Fruit fly (Drosophila melanogaster) whole organism, embryonic: ENCODE data around the gene CG32170.

Source experiments
- CG10209 ChIP-seq: fragments of 200-800 bp; sonication (Bioruptor generic); optimal IDR thresholded peaks from 3 replicates; lab custom pipeline; 2017; ENCODE audit warnings: missing biosample characterization, mild to moderate bottlenecking, missing genetic modification characterization, missing genetic modification reagents
- CG10979 ChIP-seq: fragments of 200-800 bp; sonication (Bioruptor generic); optimal IDR thresholded peaks from 2 replicates; lab custom pipeline; 2018; ENCODE audit warnings: missing biosample characterization, mild to moderate bottlenecking, missing genetic modification characterization, moderate library complexity
- CG11723 ChIP-seq: fragments of 200-800 bp; sonication (Bioruptor generic); optimal IDR thresholded peaks from 2 replicates; lab custom pipeline; 2017; ENCODE audit warnings: missing biosample characterization, mild to moderate bottlenecking, missing genetic modification characterization
- CG13287 ChIP-seq: fragments of 200-800 bp; sonication (Bioruptor generic); IDR thresholded peaks from 2 replicates; pipeline ENCODE4 v1.3.6; 2022; ENCODE audit warnings: missing biosample characterization, missing genetic modification characterization; ENCODE audit not compliant: partially characterized antibody
- CG18011 ChIP-seq: fragments of 200-800 bp; sonication (Bioruptor generic); optimal IDR thresholded peaks from 2 replicates; lab custom pipeline; 2017; ENCODE audit warnings: missing biosample characterization, missing genetic modification characterization, mild to moderate bottlenecking, moderate library complexity, missing genotype
- CG31365 ChIP-seq: fragments of 200-800 bp; sonication (Bioruptor generic); optimal IDR thresholded peaks from 2 replicates; lab custom pipeline; 2018; ENCODE audit warnings: missing biosample characterization, mild to moderate bottlenecking, missing genetic modification characterization
- CG32767 ChIP-seq: fragments of 200-800 bp; sonication (Bioruptor generic); IDR thresholded peaks from 2 replicates; pipeline ENCODE4 v1.3.6; 2022; ENCODE audit warnings: missing biosample characterization, missing genetic modification characterization
- CG32772 ChIP-seq: fragments of 200-800 bp; sonication (Bioruptor generic); IDR thresholded peaks from 2 replicates; pipeline ENCODE4 v1.3.6; 2022; ENCODE audit warnings: missing biosample characterization, missing genetic modification characterization
- CG4424 ChIP-seq: fragments of 200-800 bp; sonication (Bioruptor generic); optimal IDR thresholded peaks from 3 replicates; lab custom pipeline; 2016; ENCODE audit warnings: missing biosample characterization, missing genetic modification characterization
- CG4707 ChIP-seq: fragments of 200-800 bp; sonication (Bioruptor generic); optimal IDR thresholded peaks from 2 replicates; lab custom pipeline; 2018; ENCODE audit warnings: missing biosample characterization, mild to moderate bottlenecking, missing genetic modification characterization, moderate library complexity
- CG4854 ChIP-seq: fragments of 200-800 bp; sonication (Bioruptor generic); optimal IDR thresholded peaks from 2 replicates; lab custom pipeline; 2016; ENCODE audit warnings: missing biosample characterization, missing genetic modification characterization, inconsistent platforms
- CG7987 ChIP-seq: fragments of 200-800 bp; sonication (Bioruptor generic); optimal IDR thresholded peaks from 2 replicates; lab custom pipeline; 2018; ENCODE audit warnings: missing biosample characterization, mild to moderate bottlenecking, missing genetic modification characterization, moderate library complexity
- CG9609 ChIP-seq: fragments of 200-800 bp; sonication (Bioruptor generic); optimal IDR thresholded peaks from 3 replicates; lab custom pipeline; 2016; ENCODE audit warnings: missing biosample characterization, missing genetic modification characterization
- CG9876 ChIP-seq: fragments of 200-800 bp; sonication (Bioruptor generic); optimal IDR thresholded peaks from 2 replicates; lab custom pipeline; 2016; ENCODE audit warnings: missing biosample characterization, missing genetic modification characterization
- Deaf1 ChIP-seq: fragments of 200-800 bp; optimal IDR thresholded peaks from 3 replicates; lab custom pipeline; 2019; ENCODE audit warnings: missing biosample characterization, mild to moderate bottlenecking, missing genetic modification characterization, moderate library complexity
- Dip3 ChIP-seq: fragments of 200-800 bp; sonication (Bioruptor generic); optimal IDR thresholded peaks from 3 replicates; lab custom pipeline; 2016; ENCODE audit warnings: missing biosample characterization, missing genetic modification characterization
- Ets65A ChIP-seq: fragments of 200-800 bp; sonication (Bioruptor generic); peaks from one replicate; lab custom pipeline; 2016; ENCODE audit warnings: missing biosample characterization, missing genetic modification characterization
- HmgZ ChIP-seq: fragments of 200-800 bp; sonication (Bioruptor generic); optimal IDR thresholded peaks from 2 replicates; lab custom pipeline; 2018; ENCODE audit warnings: missing biosample characterization, mild to moderate bottlenecking, missing genetic modification characterization
- MBD-R2 ChIP-seq: fragments of 200-800 bp; sonication (Bioruptor generic); IDR thresholded peaks from 2 replicates; pipeline ENCODE4 v1.3.6; 2022; ENCODE audit warnings: missing biosample characterization, missing genetic modification characterization
- Med ChIP-seq: fragments of 200-800 bp; sonication (Bioruptor generic); peaks from one replicate; lab custom pipeline; 2016; ENCODE audit warnings: missing biosample characterization, missing genetic modification characterization, mild to moderate bottlenecking, inconsistent platforms, moderate library complexity
- NfI ChIP-seq: fragments of 200-800 bp; sonication (Bioruptor generic); optimal IDR thresholded peaks from 3 replicates; lab custom pipeline; 2018; ENCODE audit warnings: missing biosample characterization, mild to moderate bottlenecking, missing genetic modification characterization, moderate library complexity
- Oli ChIP-seq: fragments of 200-800 bp; sonication (Bioruptor generic); optimal IDR thresholded peaks from 2 replicates; lab custom pipeline; 2018; ENCODE audit warnings: missing biosample characterization, mild to moderate bottlenecking, missing genetic modification characterization, moderate library complexity
- Opbp ChIP-seq: fragments of 200-800 bp; sonication (Bioruptor generic); IDR thresholded peaks from 3 replicates; pipeline ENCODE4 v1.3.6; 2022; ENCODE audit warnings: missing biosample characterization, missing genetic modification characterization; ENCODE audit not compliant: partially characterized antibody
- PHDP ChIP-seq: fragments of 200-800 bp; sonication (Bioruptor generic); optimal IDR thresholded peaks from 3 replicates; lab custom pipeline; 2018; ENCODE audit warnings: missing biosample characterization, mild to moderate bottlenecking, missing genetic modification characterization, moderate library complexity
- Rfx ChIP-seq: fragments of 200-800 bp; sonication (Bioruptor generic); IDR thresholded peaks from 2 replicates; pipeline ENCODE4 v1.3.6; 2022; ENCODE audit warnings: missing biosample characterization, missing genetic modification characterization
- Ssrp ChIP-seq: fragments of 200-800 bp; sonication (Bioruptor generic); optimal IDR thresholded peaks from 2 replicates; lab custom pipeline; 2018; ENCODE audit warnings: missing biosample characterization, mild to moderate bottlenecking, missing genetic modification characterization, moderate library complexity
- Trl ChIP-seq, 3 experiments: fragments of >200 bp in 2 of 3; fragments of 200-800 bp in 1 of 3; sonication (Bioruptor generic) in 1 of 3; optimal IDR thresholded peaks; 2 replicates in 1 of 3; 3 replicates in 2 of 3; lab custom pipeline; 2016 to 2017; ENCODE audit warnings: missing biosample characterization in 1 of 3, missing genetic modification characterization in 1 of 3
- bcd ChIP-seq: fragments of 200-800 bp; sonication (Bioruptor generic); optimal IDR thresholded peaks from 2 replicates; lab custom pipeline; 2017; ENCODE audit warnings: missing biosample characterization, mild to moderate bottlenecking, missing genetic modification characterization
- bigmax ChIP-seq: fragments of 200-800 bp; sonication (Bioruptor generic); optimal IDR thresholded peaks from 2 replicates; lab custom pipeline; 2018; ENCODE audit warnings: missing biosample characterization, mild to moderate bottlenecking, missing genetic modification characterization
- cwo ChIP-seq: fragments of 200-800 bp; sonication (Bioruptor generic); optimal IDR thresholded peaks from 3 replicates; lab custom pipeline; 2017; ENCODE audit warnings: missing biosample characterization, missing genetic modification characterization, mild to moderate bottlenecking, moderate library complexity, missing genetic modification reagents
- dan ChIP-seq: fragments of 200-800 bp; sonication (Bioruptor generic); IDR thresholded peaks from 2 replicates; pipeline ENCODE4 v1.3.6; 2022; ENCODE audit warnings: missing biosample characterization, missing genetic modification characterization
- dmrt99B ChIP-seq: fragments of 200-800 bp; sonication (Bioruptor generic); optimal IDR thresholded peaks from 2 replicates; lab custom pipeline; 2018; ENCODE audit warnings: missing biosample characterization, mild to moderate bottlenecking, missing genetic modification characterization, moderate library complexity
- dpn ChIP-seq, 2 experiments: fragments of 200-800 bp; sonication (Bioruptor generic); optimal IDR thresholded peaks; 3 replicates each; lab custom pipeline; 2016; ENCODE audit warnings: missing biosample characterization in 2 of 2, missing genetic modification characterization in 2 of 2
- esg ChIP-seq: fragments of 200-800 bp; sonication (Bioruptor generic); conservative IDR thresholded peaks from 2 replicates; pipeline ENCODE4 v1.3.6; 2022; ENCODE audit warnings: missing biosample characterization, missing genetic modification characterization
- exex ChIP-seq: fragments of 200-800 bp; sonication (Bioruptor generic); optimal IDR thresholded peaks from 4 replicates; lab custom pipeline; 2018; ENCODE audit warnings: missing biosample characterization, mild to moderate bottlenecking, missing genetic modification characterization, moderate library complexity
- grn ChIP-seq: fragments of 200-800 bp; sonication (Bioruptor generic); optimal IDR thresholded peaks from 3 replicates; lab custom pipeline; 2017; ENCODE audit warnings: missing biosample characterization, missing genetic modification characterization
- hkb ChIP-seq, 2 experiments: fragments of 200-800 bp in 1 of 2; fragments of >200 bp in 1 of 2; sonication (Bioruptor generic) in 1 of 2; IDR thresholded peaks in 1 of 2; optimal IDR thresholded peaks in 1 of 2; 2 replicates each; pipeline versions ENCODE4 v1.3.6 to Lab custom; 2017 to 2022; ENCODE audit warnings: missing biosample characterization in 1 of 2, missing genetic modification characterization in 1 of 2
- ind ChIP-seq: fragments of 200-800 bp; sonication (Bioruptor generic); optimal IDR thresholded peaks from 3 replicates; lab custom pipeline; 2016; ENCODE audit warnings: missing biosample characterization, missing genetic modification characterization
- insv ChIP-seq, 2 experiments: fragments of 200-800 bp; sonication (Bioruptor generic); optimal IDR thresholded peaks; 3 replicates each; lab custom pipeline; 2016 to 2018; ENCODE audit warnings: missing biosample characterization in 2 of 2, missing genetic modification characterization in 2 of 2
- klu ChIP-seq: fragments of 200-800 bp; sonication (Bioruptor generic); IDR thresholded peaks from 2 replicates; pipeline ENCODE4 v1.3.6; 2022; ENCODE audit warnings: missing biosample characterization, missing genetic modification characterization
- knrl ChIP-seq: fragments of 200-800 bp; sonication (Bioruptor generic); IDR thresholded peaks from 3 replicates; pipeline ENCODE4 v1.3.6; 2022; ENCODE audit warnings: missing biosample characterization, missing genetic modification characterization; ENCODE audit not compliant: partially characterized antibody
- lmd ChIP-seq: fragments of 200-800 bp; sonication (Bioruptor generic); IDR thresholded peaks from 2 replicates; pipeline ENCODE4 v1.3.6; 2022; ENCODE audit warnings: missing biosample characterization, missing genetic modification characterization
- nerfin-2 ChIP-seq: fragments of 200-800 bp; sonication (Bioruptor generic); IDR thresholded peaks from 2 replicates; pipeline ENCODE4 v1.3.6; 2022; ENCODE audit warnings: missing biosample characterization, missing genetic modification characterization; ENCODE audit not compliant: partially characterized antibody
- nom ChIP-seq: fragments of 200-800 bp; sonication (Bioruptor generic); optimal IDR thresholded peaks from 2 replicates; lab custom pipeline; 2017; ENCODE audit warnings: missing biosample characterization, missing genetic modification characterization, mild to moderate bottlenecking, moderate library complexity, missing genetic modification reagents
- sens ChIP-seq: fragments of 200-800 bp; sonication (Bioruptor generic); peaks from one replicate; lab custom pipeline; 2016; ENCODE audit warnings: missing biosample characterization, missing genetic modification characterization
- slp2 ChIP-seq: fragments of 200-800 bp; sonication (Bioruptor generic); optimal IDR thresholded peaks from 2 replicates; lab custom pipeline; 2016; ENCODE audit warnings: missing biosample characterization, missing genetic modification characterization
- sr ChIP-seq: fragments of 200-800 bp; sonication (Bioruptor generic); IDR thresholded peaks from 3 replicates; pipeline ENCODE4 v1.3.6; 2022; ENCODE audit warnings: missing biosample characterization, missing genetic modification characterization
- vvl ChIP-seq: fragments of 200-800 bp; sonication (Bioruptor generic); IDR thresholded peaks from 2 replicates; pipeline ENCODE4 v1.3.6; 2022; ENCODE audit warnings: missing biosample characterization, missing genetic modification characterization

Gene CG32170

DNA sequence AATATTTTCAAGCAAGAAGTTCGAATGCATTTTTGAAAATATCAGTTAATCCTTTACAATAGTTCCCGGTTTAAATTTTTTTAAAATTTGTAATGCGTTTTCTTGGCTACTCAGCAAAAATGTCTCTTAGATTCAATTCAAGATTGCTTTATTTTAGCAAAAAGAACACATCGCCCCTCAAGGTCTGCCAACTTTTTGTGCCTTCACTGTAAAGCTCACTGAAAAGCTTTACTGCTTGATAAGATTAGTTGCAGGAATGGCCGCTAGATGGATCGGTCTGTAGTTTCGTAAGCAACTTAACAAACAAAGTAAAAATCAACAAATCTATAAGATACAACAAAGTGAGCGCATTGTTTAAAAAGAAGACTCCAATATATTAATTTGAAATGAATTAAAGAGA, 6.9 kb downstream of the CG32170 start (continued):
- TF ChIP-seq CG10979 (tag; lab: Kevin White, UChicago), result peak; percentile 98
- peak; percentile 4 for TF ChIP-seq PHDP (tag; lab: Kevin White, UChicago)
- TF ChIP-seq bcd, result no peak
- TF ChIP-seq HmgZ (tag; lab: Kevin White, UChicago), result peak; percentile 7
- peak; percentile 4 for TF ChIP-seq CG7987 (GFP tag; lab: Kevin White, UChicago)
- no peak for TF ChIP-seq CG9609 (GFP tag; lab: Kevin White, UChicago)
- no peak for TF ChIP-seq MBD-R2 (GFP tag; lab: Robert Waterston, UW)
- no peak for TF ChIP-seq nom (GFP tag; lab: Kevin White, UChicago)
- peak; percentile 23; the same call in 1 of the 3 replicates for TF ChIP-seq Opbp (GFP tag; lab: Robert Waterston, UW)
- peak; percentile 1 for TF ChIP-seq Deaf1 (tag; lab: Kevin White, UChicago)
- peak; percentile 30; the same call in 1 of the 2 replicates for TF ChIP-seq Rfx (GFP tag; lab: Robert Waterston, UW)
- TF ChIP-seq dan (GFP tag; lab: Robert Waterston, UW), result no peak
- TF ChIP-seq Ets65A (GFP tag; lab: Kevin White, UChicago), result peak; percentile 88
- peak; percentile 32 for TF ChIP-seq CG31365 (tag; lab: Kevin White, UChicago)
- TF ChIP-seq grn (GFP tag; lab: Kevin White, UChicago), result peak; percentile 71
- no peak for TF ChIP-seq hkb (optimal IDR thresholded peaks at IDR 0.05; lab: Kevin White, UChicago)
- 0 out of 2 replicates have a peak, but pooled peaks have one; percentile 38 for TF ChIP-seq hkb (GFP tag; IDR thresholded peaks at IDR 0.05; lab: Robert Waterston, UW)
- TF ChIP-seq vvl, result peak; percentile 19; the same call in 1 of the 2 replicates
- TF ChIP-seq Ssrp (tag; lab: Kevin White, UChicago), result no peak
- TF ChIP-seq NfI, result peak; percentile 32
- TF ChIP-seq Med, result peak; percentile 70

DNA sequence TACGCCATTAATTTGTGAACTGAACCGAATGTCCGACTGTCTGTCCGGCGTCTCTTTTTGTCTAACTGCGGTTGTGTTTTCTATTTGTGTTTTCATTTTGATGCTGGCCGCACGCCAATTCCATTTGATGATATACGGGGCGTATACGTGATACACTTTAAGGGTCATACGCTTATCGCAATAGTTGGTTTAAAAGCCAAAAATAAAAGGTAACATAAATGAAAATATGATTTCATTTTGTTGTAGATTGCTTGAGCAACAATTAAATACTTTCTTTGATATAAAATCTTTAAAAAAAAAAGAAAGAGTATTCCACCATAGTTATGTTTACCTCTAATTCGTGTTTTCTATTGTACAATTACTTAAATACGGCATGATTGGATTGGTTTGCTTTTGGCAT, 7.9 kb downstream of the CG32170 start:
- TF ChIP-seq CG13287 (no peak), CG9876 (no peak), ind (GFP tag; lab: Kevin White, UChicago) (peak; percentile 14), bigmax (GFP tag; lab: Kevin White, UChicago) (no peak), knrl (GFP tag; lab: Robert Waterston, UW) (no peak), CG18011 (no peak), esg (GFP tag; lab: Robert Waterston, UW) (no peak), CG31365 (tag; lab: Kevin White, UChicago) (no peak), Rfx (GFP tag; lab: Robert Waterston, UW) (peak; percentile 65), dmrt99B (peak; percentile 20), CG11723 (GFP tag; lab: Kevin White, UChicago) (no peak), CG9609 (GFP tag; lab: Kevin White, UChicago) (no peak), lmd (GFP tag; lab: Robert Waterston, UW) (peak; percentile 59; the same call in 1 of the 2 replicates), exex (tag; lab: Kevin White, UChicago) (no peak), dpn (GFP tag; optimal IDR thresholded peaks at IDR 0.05; lab: Kevin White, UChicago) (peak in 1 of 2 experiments; percentile 6), klu (no peak), sr (GFP tag; lab: Robert Waterston, UW) (no peak), Trl (optimal IDR thresholded peaks at IDR 0.05; lab: Kevin White, UChicago) (no peak), Trl (GFP tag; optimal IDR thresholded peaks at IDR 0.05; lab: Kevin White, UChicago) (no peak), Dip3 (GFP tag; lab: Kevin White, UChicago) (no peak), insv (GFP tag; optimal IDR thresholded peaks at IDR 0.05; lab: Kevin White, UChicago) (no peak), CG4707 (GFP tag; lab: Kevin White, UChicago) (no peak), CG32772 (GFP tag; lab: Robert Waterston, UW) (no peak), CG4854 (GFP tag; lab: Kevin White, UChicago) (no peak), nerfin-2 (GFP tag; lab: Robert Waterston, UW) (no peak), Med (peak; percentile 63), CG4424 (GFP tag; lab: Kevin White, UChicago) (no peak), CG32767 (GFP tag; lab: Robert Waterston, UW) (no peak), slp2 (no peak), vvl (no peak), sens (GFP tag; lab: Kevin White, UChicago) (peak; percentile 15), CG10209 (GFP tag; lab: Kevin White, UChicago) (peak; percentile 10), Oli (tag; lab: Kevin White, UChicago) (no peak), cwo (GFP tag; lab: Kevin White, UChicago) (peak; percentile 21)
